Fruit fly (Drosophila melanogaster): ENCODE data around the gene CG12219.

Gene CG12219

dm6 chrX:6278879-6279628 is 22.0 kb downstream of the CG12219 start (continued):
- 0 out of 3 replicates have a peak, but pooled peaks have one; percentile 46 for TF ChIP-seq CG2199 (GFP tag; IDR thresholded peaks at IDR 0.05)
- TF ChIP-seq Hr39 (optimal IDR thresholded peaks at IDR 0.05): no peak
- no peak for TF ChIP-seq CG12942 (GFP tag; optimal IDR thresholded peaks at IDR 0.05)
- TF ChIP-seq bab2 (GFP tag; optimal IDR thresholded peaks at IDR 0.05): no peak
- peak; percentile 43 for TF ChIP-seq pzg (GFP tag; optimal IDR thresholded peaks at IDR 0.05)
- TF ChIP-seq dpn (GFP tag; optimal IDR thresholded peaks at IDR 0.05): no peak
- TF ChIP-seq Mes4 (GFP tag; optimal IDR thresholded peaks at IDR 0.05): peak; percentile 51
- TF ChIP-seq CG14441 (GFP tag; IDR thresholded peaks at IDR 0.05): no peak
- TF ChIP-seq twi (tag; optimal IDR thresholded peaks at IDR 0.05): peak; percentile 55
- no peak for TF ChIP-seq danr (GFP tag; IDR thresholded peaks at IDR 0.05)
- no peak for TF ChIP-seq Sox102F (GFP tag; optimal IDR thresholded peaks at IDR 0.05)
- no peak for TF ChIP-seq CG9932 (GFP tag; IDR thresholded peaks at IDR 0.05)
- no peak for TF ChIP-seq Dp (GFP tag; optimal IDR thresholded peaks at IDR 0.05)
- TF ChIP-seq Ets65A (GFP tag): peak; percentile 53
- peak; percentile 37; the same call in 1 of the 2 replicates for TF ChIP-seq bbx (GFP tag; IDR thresholded peaks at IDR 0.05; ENCODE audit: partially characterized antibody)
- no peak for TF ChIP-seq Elba2 (GFP tag; optimal IDR thresholded peaks at IDR 0.05)

DNA sequence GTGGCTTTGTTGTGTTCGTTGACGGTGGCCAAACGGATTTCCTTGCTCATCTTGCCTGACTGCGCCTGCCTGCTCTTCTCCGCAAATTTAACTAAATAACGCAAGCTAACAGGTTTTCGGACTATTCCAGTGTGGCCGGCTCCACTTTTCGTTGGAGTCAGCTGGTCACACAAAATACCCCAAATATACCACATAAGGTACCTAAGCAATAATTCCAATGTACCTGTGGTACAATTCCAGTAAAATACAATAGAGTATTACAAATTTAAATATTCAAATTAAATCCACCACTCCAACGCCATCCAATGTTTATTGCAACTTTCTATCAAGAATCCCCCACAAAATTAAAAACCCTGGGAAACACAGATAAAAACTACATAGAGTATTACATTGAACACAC is 24.5 kb downstream of the CG12219 start, which contains the start of gene CG3566:
CG3566 (minus strand) TSS at position 135 of the 400 bp plus-strand sequence.
- TF ChIP-seq Opbp (GFP tag; IDR thresholded peaks at IDR 0.05; ENCODE audit: partially characterized antibody): 0 out of 3 replicates have a peak, but pooled peaks have one; percentile 20
- TF ChIP-seq CG6175 (GFP tag; IDR thresholded peaks at IDR 0.05): no peak
- TF ChIP-seq lilli (GFP tag; optimal IDR thresholded peaks at IDR 0.05): peak; percentile 43
- TF ChIP-seq inv (GFP tag; IDR thresholded peaks at IDR 0.05; ENCODE audit: partially characterized antibody): no peak
- 0 out of 3 replicates have a peak, but pooled peaks have one; percentile 48 for TF ChIP-seq CG6791 (GFP tag; IDR thresholded peaks at IDR 0.05; ENCODE audit: partially characterized antibody)
- TF ChIP-seq schlank (tag; optimal IDR thresholded peaks at IDR 0.05): no peak
- TF ChIP-seq tgo (GFP tag; IDR thresholded peaks at IDR 0.05): no peak
- TF ChIP-seq mld (GFP tag; IDR thresholded peaks at IDR 0.05; ENCODE audit: partially characterized antibody): no peak
- TF ChIP-seq CG13287 (GFP tag; IDR thresholded peaks at IDR 0.05; ENCODE audit: partially characterized antibody): peak; percentile 31
- TF ChIP-seq Camta (GFP tag; optimal IDR thresholded peaks at IDR 0.05): no peak
- TF ChIP-seq CG6854 (GFP tag; optimal IDR thresholded peaks at IDR 0.05): no peak
- no peak for TF ChIP-seq CG11504 (tag; optimal IDR thresholded peaks at IDR 0.05)
- TF ChIP-seq CG15696 (tag; optimal IDR thresholded peaks at IDR 0.05): no peak
- no peak for TF ChIP-seq CG31441 (GFP tag; IDR thresholded peaks at IDR 0.05)
- peak; percentile 5 for TF ChIP-seq BEAF-32 (GFP tag; optimal IDR thresholded peaks at IDR 0.05)
- no peak for TF ChIP-seq nmo (GFP tag; optimal IDR thresholded peaks at IDR 0.05)
- peak; percentile 11 for TF ChIP-seq ems (GFP tag; optimal IDR thresholded peaks at IDR 0.05)
- TF ChIP-seq Dp (GFP tag; optimal IDR thresholded peaks at IDR 0.05): peak; percentile 3
- no peak for TF ChIP-seq CG16815 (GFP tag; optimal IDR thresholded peaks at IDR 0.05)
- no peak for TF ChIP-seq sug (tag; optimal IDR thresholded peaks at IDR 0.05)
- peak; percentile 2 for TF ChIP-seq trem (tag; optimal IDR thresholded peaks at IDR 0.05)
- TF ChIP-seq CG15479 (GFP tag; optimal IDR thresholded peaks at IDR 0.05): no peak
- TF ChIP-seq ci (GFP tag; IDR thresholded peaks at IDR 0.05): 0 out of 3 replicates have a peak, but pooled peaks have one; percentile 40
- peak; percentile 6 for TF ChIP-seq Fer1 (GFP tag; optimal IDR thresholded peaks at IDR 0.05)
- TF ChIP-seq YL-1 (GFP tag; optimal IDR thresholded peaks at IDR 0.05): peak; percentile 59
- TF ChIP-seq sens (GFP tag): peak; percentile 79
- peak; percentile 82 for TF ChIP-seq MBD-R2 (GFP tag; IDR thresholded peaks at IDR 0.05)
- TF ChIP-seq row (GFP tag; IDR thresholded peaks at IDR 0.05): peak; percentile 90
- TF ChIP-seq CG30431 (GFP tag; optimal IDR thresholded peaks at IDR 0.05): no peak
- no peak for TF ChIP-seq zf30C (GFP tag; optimal IDR thresholded peaks at IDR 0.05)
- no peak for TF ChIP-seq CG7556 (GFP tag; optimal IDR thresholded peaks at IDR 0.05)
- TF ChIP-seq CG12769 (tag; optimal IDR thresholded peaks at IDR 0.05): no peak
- TF ChIP-seq Trl (optimal IDR thresholded peaks at IDR 0.05): no peak
- no peak for TF ChIP-seq Trl (GFP tag; optimal IDR thresholded peaks at IDR 0.05)
- no peak for TF ChIP-seq tx (GFP tag; optimal IDR thresholded peaks at IDR 0.05)
